Worm (Caenorhabditis elegans) whole organism, L4 larva: ENCODE results near the gene F22B7.3.

Source experiments
- ceh-82 ChIP-seq: sonication (generic microtip); optimal IDR thresholded peaks from 2 replicates; lab custom pipeline; 2017; ENCODE audit warnings: missing biosample characterization, missing genetic modification characterization
- daf-16 ChIP-seq, 3 experiments: sonication (generic microtip); optimal IDR thresholded peaks; 2 replicates each; lab custom pipeline; 2016 to 2017; ENCODE audit warnings: missing genetic modification characterization in 3 of 3, missing genetic modification reagents in 3 of 3, mild to moderate bottlenecking in 2 of 3, missing compliant biosample characterization in 2 of 3, missing biosample characterization in 1 of 3, moderate library complexity in 1 of 3
- daf-19 ChIP-seq: fragments of 200-800 bp; sonication (Bioruptor generic); conservative IDR thresholded peaks from 2 replicates; pipeline ENCODE4 v1.3.6; 2022; ENCODE audit warnings: missing genetic modification characterization, missing compliant biosample characterization
- hmg-1.1 ChIP-seq: fragments of 200-800 bp; sonication (Bioruptor generic); IDR thresholded peaks from 2 replicates; pipeline ENCODE4 v1.3.6; 2022; ENCODE audit warnings: missing genetic modification reagents, missing genetic modification characterization, missing compliant biosample characterization
- jun-1 ChIP-seq: fragments of 150-350 bp; optimal IDR thresholded peaks from 2 replicates; lab custom pipeline; 2014; ENCODE audit warnings: missing biosample characterization, missing genetic modification reagents, missing genetic modification characterization
- spr-3 ChIP-seq: fragments of 200-800 bp; sonication (Bioruptor generic); optimal IDR thresholded peaks from 2 replicates; lab custom pipeline; 2018; ENCODE audit warnings: mild to moderate bottlenecking, missing genetic modification characterization, missing compliant biosample characterization
- unc-130 ChIP-seq: sonication (generic microtip); optimal IDR thresholded peaks from 2 replicates; lab custom pipeline; 2016; ENCODE audit warnings: missing genetic modification reagents, missing genetic modification characterization, missing compliant biosample characterization
- zag-1 ChIP-seq: fragments of 150-350 bp; optimal IDR thresholded peaks from 2 replicates; lab custom pipeline; 2014; ENCODE audit warnings: missing biosample characterization, missing genetic modification characterization

ce11 chrIII:8688438-8688946, 39.8 kb downstream of the F22B7.3 start, which contains the start of gene hadb-1:
- TF ChIP-seq daf-19 (GFP tag; lab: Robert Waterston, UW) (no peak), ceh-82 (tag; lab: Kevin White, UChicago) (no peak), jun-1 (tag; lab: Kevin White, UChicago) (no peak), daf-16 (GFP tag; optimal IDR thresholded peaks at IDR 0.05; lab: Kevin White, UChicago) (no peak), daf-16 (tag; optimal IDR thresholded peaks at IDR 0.05; lab: Kevin White, UChicago) (peak; percentile 77), unc-130 (GFP tag; lab: Kevin White, UChicago) (no peak), spr-3 (GFP tag; lab: Kevin White, UChicago) (no peak), hmg-1.1 (GFP tag; lab: Robert Waterston, UW) (no peak), zag-1 (no peak)
